Worm (Caenorhabditis elegans): ENCODE results near the gene C17B7.9.

Gene C17B7.9

DNA sequence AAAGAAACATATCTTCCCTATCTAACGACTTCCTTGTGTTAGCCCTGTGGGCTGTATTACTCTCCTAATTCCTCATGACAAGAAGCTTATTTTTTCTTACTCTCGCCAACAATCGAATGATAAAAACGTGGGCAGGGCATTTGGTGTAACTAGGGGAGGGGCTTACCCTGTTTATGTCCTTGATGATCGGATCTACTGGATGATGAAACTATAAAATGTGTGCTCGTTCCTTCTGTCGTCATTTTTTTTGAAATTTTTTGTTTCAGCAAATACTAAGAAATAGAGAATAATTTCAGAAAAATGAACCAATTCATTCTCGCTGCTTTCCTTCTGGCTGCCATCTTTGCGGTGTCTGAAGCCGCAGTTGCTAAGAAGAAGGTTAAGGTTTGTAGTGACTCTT, 10.6 kb upstream of the C17B7.9 start, which contains the start of gene C17B7.3:
Gene C17B7.3 (plus strand): TSS at position 301 of the 400 bp plus-strand sequence.
- TF ChIP-seq ceh-45 (GFP tag; IDR thresholded peaks at IDR 0.05): no peak
- TF ChIP-seq ref-2 (tag; optimal IDR thresholded peaks at IDR 0.05): no peak
- TF ChIP-seq ceh-34 (tag; optimal IDR thresholded peaks at IDR 0.05): no peak
- TF ChIP-seq fax-1 (tag; optimal IDR thresholded peaks at IDR 0.05): no peak
- TF ChIP-seq ceh-2 (tag; optimal IDR thresholded peaks at IDR 0.05): no peak
- no peak for TF ChIP-seq tbx-2 (tag; optimal IDR thresholded peaks at IDR 0.05)
- no peak for TF ChIP-seq C08G9.2 (tag; optimal IDR thresholded peaks at IDR 0.05)
- TF ChIP-seq ama-1 (optimal IDR thresholded peaks at IDR 0.05): no peak
- TF ChIP-seq ceh-31 (tag; optimal IDR thresholded peaks at IDR 0.05): no peak
- no peak for TF ChIP-seq npax-4 (tag; optimal IDR thresholded peaks at IDR 0.05)
- no peak for TF ChIP-seq dmd-4 (tag; optimal IDR thresholded peaks at IDR 0.05; ENCODE audit: borderline replicate concordance)
- TF ChIP-seq K09A11.1 (tag; optimal IDR thresholded peaks at IDR 0.05; ENCODE audit: insufficient read depth): no peak
- no peak for TF ChIP-seq Y22D7AL.16 (tag; optimal IDR thresholded peaks at IDR 0.05)
- TF ChIP-seq ceh-6 (GFP tag; optimal IDR thresholded peaks at IDR 0.05): no peak
- no peak for TF ChIP-seq gmeb-2 (tag; optimal IDR thresholded peaks at IDR 0.05)
- TF ChIP-seq hlh-30 (tag; optimal IDR thresholded peaks at IDR 0.05; ENCODE audit: insufficient read depth): no peak
- no peak for TF ChIP-seq ceh-24 (tag; optimal IDR thresholded peaks at IDR 0.05)
- TF ChIP-seq ceh-19 (GFP tag; optimal IDR thresholded peaks at IDR 0.05): no peak
- TF ChIP-seq ztf-16 (tag; optimal IDR thresholded peaks at IDR 0.05): no peak

- TF ChIP-seq ceh-34 (tag; optimal IDR thresholded peaks at IDR 0.05): no peak
- TF ChIP-seq ceh-45 (GFP tag; IDR thresholded peaks at IDR 0.05): no peak
- no peak for TF ChIP-seq hlh-8 (tag; optimal IDR thresholded peaks at IDR 0.05)
- TF ChIP-seq nhr-11 (tag; optimal IDR thresholded peaks at IDR 0.05): no peak
Observed at ce11 chrV:3341906-3342305, 10.0 kb upstream of the C17B7.9 start, which contains the start of gene C17B7.10. Gene C17B7.10, minus strand, starts transcription at chrV:3342006.

DNA sequence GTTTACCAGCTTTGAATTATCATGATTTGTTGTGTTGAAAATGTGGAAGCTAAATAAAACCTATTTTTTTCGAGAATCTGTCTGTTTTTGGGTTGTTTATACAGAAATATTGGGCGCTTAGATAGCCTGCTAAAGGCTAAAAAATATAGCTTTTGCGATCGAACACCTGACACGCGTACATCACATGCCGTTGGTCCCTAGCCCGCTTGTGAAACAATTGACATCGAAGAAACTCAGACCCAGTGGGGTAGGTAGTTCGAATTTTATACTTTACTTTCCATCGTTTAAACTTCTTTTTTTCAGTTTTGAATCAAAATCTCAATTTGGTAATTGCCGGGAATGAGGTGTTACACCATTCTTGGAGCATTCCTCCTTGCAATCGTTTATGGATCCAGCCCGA, 7.1 kb upstream of the C17B7.9 start, which contains the start of gene C17B7.4:
Gene C17B7.4 (plus strand): TSS at position 301 of the 400 bp plus-strand sequence.
- TF ChIP-seq odd-2 (tag; optimal IDR thresholded peaks at IDR 0.05): no peak

DNA sequence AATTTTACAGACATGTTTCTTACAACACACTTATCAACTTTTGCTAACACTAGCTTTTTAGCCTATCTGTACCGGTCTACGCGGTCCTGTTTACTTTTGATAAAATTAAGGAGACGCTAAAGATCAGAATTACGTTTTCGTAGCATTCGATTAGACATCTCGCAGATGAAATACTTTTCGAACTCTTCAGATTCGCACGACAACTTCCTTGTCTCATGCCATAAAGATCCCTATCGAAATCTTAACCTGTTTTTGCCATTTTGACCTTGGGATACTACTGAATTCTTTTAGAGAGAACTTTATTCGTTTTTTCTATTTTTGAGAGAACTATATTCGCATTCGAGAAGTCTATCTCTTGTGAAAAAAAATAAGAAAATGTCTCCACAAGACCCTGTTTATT, 1.4 kb upstream of the C17B7.9 start, which contains the start of gene C17B7.5:
Gene C17B7.5 (plus strand): TSS at position 301 of the 400 bp plus-strand sequence.
- no peak for TF ChIP-seq lin-11 (tag; optimal IDR thresholded peaks at IDR 0.05)
- TF ChIP-seq F13H6.1 (tag; optimal IDR thresholded peaks at IDR 0.05): no peak
- TF ChIP-seq ceh-6 (GFP tag; optimal IDR thresholded peaks at IDR 0.05): no peak
- TF ChIP-seq pha-4 (tag; optimal IDR thresholded peaks at IDR 0.05): no peak
- TF ChIP-seq sdc-2 (tag; optimal IDR thresholded peaks at IDR 0.05): no peak
- no peak for TF ChIP-seq ceh-48 (tag; optimal IDR thresholded peaks at IDR 0.05)

- no peak for TF ChIP-seq unc-42 (tag; optimal IDR thresholded peaks at IDR 0.05)
- no peak for TF ChIP-seq nfya-1 (tag; optimal IDR thresholded peaks at IDR 0.05)
- no peak for TF ChIP-seq ceh-19 (GFP tag; optimal IDR thresholded peaks at IDR 0.05)
- no peak for TF ChIP-seq hlh-8 (tag; optimal IDR thresholded peaks at IDR 0.05)
- no peak for TF ChIP-seq ceh-24 (tag; optimal IDR thresholded peaks at IDR 0.05)
- no peak for TF ChIP-seq npax-4 (tag; optimal IDR thresholded peaks at IDR 0.05)
- TF ChIP-seq C08G9.2 (tag; optimal IDR thresholded peaks at IDR 0.05): no peak
- no peak for TF ChIP-seq sox-4 (tag; optimal IDR thresholded peaks at IDR 0.05)
- TF ChIP-seq ceh-31 (tag; optimal IDR thresholded peaks at IDR 0.05): no peak
- TF ChIP-seq ceh-45 (GFP tag; IDR thresholded peaks at IDR 0.05): no peak
- TF ChIP-seq tbx-7 (tag; optimal IDR thresholded peaks at IDR 0.05): no peak
- TF ChIP-seq odd-2 (tag; optimal IDR thresholded peaks at IDR 0.05): no peak
- no peak for TF ChIP-seq gmeb-2 (tag; optimal IDR thresholded peaks at IDR 0.05)
- no peak for TF ChIP-seq hlh-15 (tag; optimal IDR thresholded peaks at IDR 0.05)
- no peak for TF ChIP-seq unc-86 (tag; optimal IDR thresholded peaks at IDR 0.05)
- TF ChIP-seq pha-2 (tag; optimal IDR thresholded peaks at IDR 0.05): no peak
- no peak for TF ChIP-seq ceh-9 (tag; optimal IDR thresholded peaks at IDR 0.05)
- TF ChIP-seq C38D4.7 (GFP tag; optimal IDR thresholded peaks at IDR 0.05): no peak
- no peak for TF ChIP-seq ets-4 (tag; optimal IDR thresholded peaks at IDR 0.05)
Observed at ce11 chrV:3324178-3324577, 7.7 kb downstream of the C17B7.9 start, which contains the start of gene C17B7.8. Gene C17B7.8, minus strand, starts transcription at chrV:3324278.

All from whole organism, late embryonic.